Worm (Caenorhabditis elegans): ENCODE results near the gene nas-33.

nas-33 gene

ce11 chrX:6416357-6417087, 38.5 kb downstream of the nas-33 start, which contains the start of gene T22E5.6:
T22E5.6 (minus strand) TSS chrX:6416407.
- TF ChIP-seq W03F9.2 (tag; optimal IDR thresholded peaks at IDR 0.05) (no peak), dao-5 (tag; optimal IDR thresholded peaks at IDR 0.05) (no peak), him-1 (tag; optimal IDR thresholded peaks at IDR 0.05) (no peak)

ce11 chrX:6413583-6413982, 41.5 kb downstream of the nas-33 start:
- no peak for TF ChIP-seq him-1 (tag; optimal IDR thresholded peaks at IDR 0.05)
- no peak for TF ChIP-seq W03F9.2 (tag; optimal IDR thresholded peaks at IDR 0.05)
- TF ChIP-seq dao-5 (tag; optimal IDR thresholded peaks at IDR 0.05), result no peak

ce11 chrX:6412575-6412974, 42.5 kb downstream of the nas-33 start, which contains the start of gene T22E5.1:
T22E5.1 (plus strand) TSS chrX:6412875.
- TF ChIP-seq dao-5 (tag; optimal IDR thresholded peaks at IDR 0.05) (no peak), W03F9.2 (tag; optimal IDR thresholded peaks at IDR 0.05) (no peak), him-1 (tag; optimal IDR thresholded peaks at IDR 0.05) (no peak)

DNA sequence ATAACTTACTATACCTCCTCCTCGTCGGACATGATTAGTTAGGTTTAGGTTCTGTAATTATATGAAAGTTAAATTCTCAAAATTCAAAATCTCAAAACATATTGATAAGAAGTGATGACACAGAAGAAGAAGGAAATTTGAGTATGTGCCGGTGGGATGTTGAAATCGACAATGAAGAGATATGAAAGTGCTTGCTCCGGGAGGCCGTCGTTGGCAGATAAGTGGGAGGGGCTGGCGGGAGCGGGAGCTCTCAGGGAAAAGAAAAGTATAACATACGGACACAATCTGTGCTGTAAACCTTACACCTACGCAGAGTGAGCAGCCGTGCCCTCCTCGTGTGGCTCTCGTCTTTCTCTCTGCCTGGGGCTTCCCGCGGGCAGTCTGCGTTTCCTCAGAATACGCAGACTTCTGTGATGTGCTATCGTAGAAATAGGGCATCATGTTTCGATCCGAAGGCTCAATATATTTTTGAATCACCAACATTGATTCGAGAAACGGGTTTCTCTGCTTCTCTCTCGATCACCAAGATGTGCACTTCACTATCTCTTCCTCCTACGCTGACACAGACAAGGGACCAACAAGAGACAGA, 44.8 kb downstream of the nas-33 start, which contains the start of gene mup-2:
Gene mup-2 (minus strand): TSS at position 51 of the 589 bp plus-strand sequence.
- TF ChIP-seq W03F9.2 (tag; optimal IDR thresholded peaks at IDR 0.05) (no peak), dao-5 (tag; optimal IDR thresholded peaks at IDR 0.05) (no peak), him-1 (tag; optimal IDR thresholded peaks at IDR 0.05) (no peak)

- no peak for TF ChIP-seq W03F9.2 (tag; optimal IDR thresholded peaks at IDR 0.05)
- no peak for TF ChIP-seq him-1 (tag; optimal IDR thresholded peaks at IDR 0.05)
- no peak for TF ChIP-seq dao-5 (tag; optimal IDR thresholded peaks at IDR 0.05)
Measured at ce11 chrX:6408713-6409112, 46.3 kb downstream of the nas-33 start.

DNA sequence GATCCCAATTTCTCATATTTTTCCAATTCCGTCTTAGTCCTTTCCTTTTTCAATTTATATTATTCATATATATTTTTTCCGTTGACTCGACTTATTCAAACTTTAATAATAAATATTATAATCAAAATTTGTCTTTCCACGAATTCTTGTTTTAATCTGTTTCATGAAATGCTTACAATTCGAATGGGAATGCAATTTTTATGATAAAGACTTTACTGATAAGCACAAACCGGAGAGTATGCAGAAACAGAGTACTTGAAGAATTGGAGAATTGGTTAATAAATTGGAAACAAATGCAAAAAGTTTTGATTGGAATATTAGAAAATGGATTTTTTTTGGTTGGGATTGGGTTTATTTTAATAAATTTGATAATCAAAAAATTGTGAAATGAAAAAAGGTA, 46.8 kb downstream of the nas-33 start:
- no peak for TF ChIP-seq him-1 (tag; optimal IDR thresholded peaks at IDR 0.05)
- TF ChIP-seq dao-5 (tag; optimal IDR thresholded peaks at IDR 0.05), result no peak
- no peak for TF ChIP-seq W03F9.2 (tag; optimal IDR thresholded peaks at IDR 0.05)

ce11 chrX:6407805-6408204, 47.3 kb downstream of the nas-33 start:
- no peak for TF ChIP-seq W03F9.2 (tag; optimal IDR thresholded peaks at IDR 0.05)
- TF ChIP-seq him-1 (tag; optimal IDR thresholded peaks at IDR 0.05), result no peak
- no peak for TF ChIP-seq dao-5 (tag; optimal IDR thresholded peaks at IDR 0.05)

ce11 chrX:6405905-6406304, 49.2 kb downstream of the nas-33 start:
- no peak for TF ChIP-seq him-1 (tag; optimal IDR thresholded peaks at IDR 0.05)
- TF ChIP-seq dao-5 (tag; optimal IDR thresholded peaks at IDR 0.05), result no peak
- no peak for TF ChIP-seq W03F9.2 (tag; optimal IDR thresholded peaks at IDR 0.05)

ce11 chrX:6403122-6403521, 51.9 kb downstream of the nas-33 start, which contains the start of gene glt-4:
glt-4 (plus strand) TSS chrX:6403422.
- no peak for TF ChIP-seq dao-5 (tag; optimal IDR thresholded peaks at IDR 0.05)
- TF ChIP-seq him-1 (tag; optimal IDR thresholded peaks at IDR 0.05), result no peak
- no peak for TF ChIP-seq W03F9.2 (tag; optimal IDR thresholded peaks at IDR 0.05)
